Worm (Caenorhabditis elegans): Measurements from ENCODE around the gene C49C8.3.

DNA sequence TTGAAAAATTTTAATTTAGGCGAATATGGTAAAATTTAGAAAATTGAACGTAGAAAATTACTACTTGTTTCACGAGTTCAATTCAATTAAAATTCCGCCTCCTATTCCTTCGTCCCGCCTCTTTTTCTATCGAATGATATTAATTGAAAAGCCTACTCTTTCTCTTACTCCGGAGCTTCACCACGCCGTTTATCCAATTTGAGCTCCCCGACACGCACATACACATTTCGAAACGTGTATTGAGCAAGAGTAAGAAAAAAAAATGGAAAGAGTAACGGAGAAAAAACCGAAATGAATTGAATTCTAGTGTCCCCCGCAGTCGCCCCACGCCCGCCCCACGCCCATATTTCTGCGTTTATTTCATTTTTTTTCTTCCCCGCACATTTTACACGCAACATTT lies 18.2 kb upstream of the C49C8.3 start:
- TF ChIP-seq pros-1 (tag; optimal IDR thresholded peaks at IDR 0.05) (no peak), pag-3 (tag; optimal IDR thresholded peaks at IDR 0.05; ENCODE audit: borderline replicate concordance) (no peak), elt-2 (tag; optimal IDR thresholded peaks at IDR 0.05) (no peak)

All from whole organism, late embryonic.